Worm (Caenorhabditis elegans): Measurements from ENCODE around the gene mrpl-1.

mrpl-1 gene

ce11 chrIV:7672872-7673271 lies 36.6 kb downstream of the mrpl-1 start, which contains the start of gene C08G9.2:
C08G9.2 (minus strand) TSS chrIV:7672972.
- no peak for TF ChIP-seq snpc-4 (GFP tag; optimal IDR thresholded peaks at IDR 0.05)
- TF ChIP-seq snpc-4 (tag; optimal IDR thresholded peaks at IDR 0.05), result no peak
- TF ChIP-seq nfyb-1 (GFP tag; IDR thresholded peaks at IDR 0.05), result no peak
- TF ChIP-seq ztf-25 (GFP tag; IDR thresholded peaks at IDR 0.05), result no peak
- TF ChIP-seq mes-4 (tag; optimal IDR thresholded peaks at IDR 0.05), result no peak
- no peak for TF ChIP-seq atf-7 (tag; optimal IDR thresholded peaks at IDR 0.05)
- no peak for TF ChIP-seq let-607 (tag; optimal IDR thresholded peaks at IDR 0.05)
- no peak for TF ChIP-seq pbrm-1 (GFP tag; IDR thresholded peaks at IDR 0.05)

DNA sequence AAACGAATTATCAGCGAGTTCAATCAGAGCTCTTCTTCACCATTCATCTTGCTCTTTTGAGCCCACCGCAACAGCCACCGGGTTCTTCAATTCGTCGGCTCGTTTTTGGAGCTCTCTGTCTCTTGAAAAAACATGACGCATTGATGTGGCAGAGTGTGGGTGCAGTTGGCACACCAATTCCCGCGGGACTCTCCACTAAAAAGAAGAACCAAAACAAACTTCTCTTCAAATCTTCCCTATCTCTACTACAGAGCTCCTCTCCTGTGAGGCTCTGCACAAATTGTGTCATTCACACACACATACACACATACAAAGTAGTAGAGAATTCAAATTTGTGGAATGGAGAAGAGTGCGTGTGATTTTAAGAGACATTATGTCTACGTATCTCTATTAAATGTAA lies 46.5 kb downstream of the mrpl-1 start:
- TF ChIP-seq lag-1 (GFP tag; IDR thresholded peaks at IDR 0.05) (no peak), Y53G8AR.9 (GFP tag; conservative IDR thresholded peaks at IDR 0.05) (no peak), aptf-2 (GFP tag; conservative IDR thresholded peaks at IDR 0.05) (no peak), tbx-9 (tag; optimal IDR thresholded peaks at IDR 0.05; ENCODE audit: borderline replicate concordance) (no peak), lin-35 (GFP tag; optimal IDR thresholded peaks at IDR 0.05) (no peak), gei-17 (GFP tag; optimal IDR thresholded peaks at IDR 0.05) (no peak), efl-1 (GFP tag; optimal IDR thresholded peaks at IDR 0.05) (no peak), cebp-1 (GFP tag; IDR thresholded peaks at IDR 0.05) (no peak), cebp-1 (tag; optimal IDR thresholded peaks at IDR 0.05) (no peak)

ce11 chrIV:7661569-7661968 lies 47.9 kb downstream of the mrpl-1 start:
- TF ChIP-seq snpc-1.3 (tag; optimal IDR thresholded peaks at IDR 0.05; ENCODE audit: insufficient read depth), result no peak
- no peak for TF ChIP-seq chd-7 (tag; optimal IDR thresholded peaks at IDR 0.05)
- no peak for TF ChIP-seq lin-26 (GFP tag; IDR thresholded peaks at IDR 0.05)
- TF ChIP-seq bed-2 (GFP tag; IDR thresholded peaks at IDR 0.05), result no peak
- no peak for TF ChIP-seq dox-1 (GFP tag; IDR thresholded peaks at IDR 0.05)
- TF ChIP-seq atf-7 (tag; optimal IDR thresholded peaks at IDR 0.05), result no peak
- TF ChIP-seq nhr-27 (tag; optimal IDR thresholded peaks at IDR 0.05), result no peak
- no peak for TF ChIP-seq athp-1 (tag; optimal IDR thresholded peaks at IDR 0.05)
- no peak for TF ChIP-seq ceh-40 (GFP tag; IDR thresholded peaks at IDR 0.05)
- no peak for TF ChIP-seq Y95B8A.8 (GFP tag; IDR thresholded peaks at IDR 0.05)
- TF ChIP-seq hmg-20 (GFP tag; IDR thresholded peaks at IDR 0.05), result no peak
- no peak for TF ChIP-seq hrde-1 (tag; optimal IDR thresholded peaks at IDR 0.05; ENCODE audit: borderline replicate concordance)
- no peak for TF ChIP-seq rpc-1 (optimal IDR thresholded peaks at IDR 0.05)
- no peak for TF ChIP-seq rpc-1 (tag; optimal IDR thresholded peaks at IDR 0.05)
- no peak for TF ChIP-seq sptf-2 (GFP tag; optimal IDR thresholded peaks at IDR 0.05)
- no peak for TF ChIP-seq F10E7.11 (tag; optimal IDR thresholded peaks at IDR 0.05)
- no peak for TF ChIP-seq B0261.1 (tag; optimal IDR thresholded peaks at IDR 0.05)
- no peak for TF ChIP-seq madf-10 (tag; optimal IDR thresholded peaks at IDR 0.05)
- no peak for TF ChIP-seq unc-130 (GFP tag; optimal IDR thresholded peaks at IDR 0.05)
- no peak for TF ChIP-seq snpc-4 (GFP tag; optimal IDR thresholded peaks at IDR 0.05)
- no peak for TF ChIP-seq snpc-4 (tag; optimal IDR thresholded peaks at IDR 0.05)

DNA sequence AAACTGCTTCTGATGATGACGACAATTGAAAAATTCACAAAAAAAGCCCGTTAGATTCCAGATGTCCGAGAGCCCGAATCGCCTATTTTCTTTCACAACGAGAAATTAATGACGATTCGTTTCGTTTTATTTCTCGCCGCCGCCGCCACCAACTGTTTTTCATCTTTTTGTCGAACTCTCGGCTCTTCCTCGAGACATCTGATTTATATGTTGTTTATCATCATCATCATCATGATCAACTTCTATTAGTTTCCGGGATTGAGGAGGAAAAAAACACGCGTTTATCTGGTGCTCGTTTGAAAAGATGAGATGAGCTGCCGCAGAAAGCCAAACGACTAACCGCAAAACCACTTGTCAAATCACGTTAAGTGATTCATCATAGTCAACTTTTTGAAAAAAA lies 50.0 kb downstream of the mrpl-1 start:
- TF ChIP-seq F49E8.2 (tag; optimal IDR thresholded peaks at IDR 0.05; ENCODE audit: insufficient read depth), result no peak
- TF ChIP-seq nhr-27 (tag; optimal IDR thresholded peaks at IDR 0.05), result no peak
- no peak for TF ChIP-seq zim-3 (tag; optimal IDR thresholded peaks at IDR 0.05)
- TF ChIP-seq let-526 (GFP tag; IDR thresholded peaks at IDR 0.05), result no peak
- TF ChIP-seq Y95B8A.8 (GFP tag; IDR thresholded peaks at IDR 0.05), result no peak
- TF ChIP-seq cebp-1 (GFP tag; IDR thresholded peaks at IDR 0.05), result no peak
- TF ChIP-seq cebp-1 (tag; optimal IDR thresholded peaks at IDR 0.05), result no peak
- TF ChIP-seq ama-1 (optimal IDR thresholded peaks at IDR 0.05), result no peak
- TF ChIP-seq ama-1 (GFP tag; optimal IDR thresholded peaks at IDR 0.05), result no peak
- no peak for TF ChIP-seq mel-28 (tag; optimal IDR thresholded peaks at IDR 0.05; ENCODE audit: borderline replicate concordance)
- TF ChIP-seq attf-3 (GFP tag; conservative IDR thresholded peaks at IDR 0.05), result no peak
- no peak for TF ChIP-seq ztf-6 (GFP tag; IDR thresholded peaks at IDR 0.05)
- no peak for TF ChIP-seq atf-7 (tag; optimal IDR thresholded peaks at IDR 0.05)
- no peak for TF ChIP-seq lag-1 (GFP tag; IDR thresholded peaks at IDR 0.05)
- no peak for TF ChIP-seq madf-8 (GFP tag; conservative IDR thresholded peaks at IDR 0.05)
- TF ChIP-seq hsf-1 (GFP tag; IDR thresholded peaks at IDR 0.05), result no peak
